Worm (Caenorhabditis elegans) whole organism, L1 larva: ENCODE measurements around the gene Y38E10A.28.

Experiments used
- ama-1 ChIP-seq: fragments of 150-350 bp; optimal IDR thresholded peaks from 2 replicates; lab custom pipeline; 2014
- egl-27 ChIP-seq, 2 experiments: fragments of 150-350 bp in 1 of 2; sonication (generic microtip); optimal IDR thresholded peaks; 3 replicates each; lab custom pipeline; 2017 to 2018; ENCODE audit warnings: missing biosample characterization in 2 of 2, missing genetic modification characterization in 2 of 2, missing genetic modification reagents in 2 of 2
- lin-13 ChIP-seq: fragments of 150-350 bp; optimal IDR thresholded peaks from 2 replicates; lab custom pipeline; 2014; ENCODE audit warnings: missing biosample characterization, missing genetic modification reagents, missing genetic modification characterization
- rnt-1 ChIP-seq: sonication (generic microtip); optimal IDR thresholded peaks from 2 replicates; lab custom pipeline; 2016; ENCODE audit warnings: mild to moderate bottlenecking, missing genetic modification characterization, moderate library complexity, missing compliant biosample characterization

DNA sequence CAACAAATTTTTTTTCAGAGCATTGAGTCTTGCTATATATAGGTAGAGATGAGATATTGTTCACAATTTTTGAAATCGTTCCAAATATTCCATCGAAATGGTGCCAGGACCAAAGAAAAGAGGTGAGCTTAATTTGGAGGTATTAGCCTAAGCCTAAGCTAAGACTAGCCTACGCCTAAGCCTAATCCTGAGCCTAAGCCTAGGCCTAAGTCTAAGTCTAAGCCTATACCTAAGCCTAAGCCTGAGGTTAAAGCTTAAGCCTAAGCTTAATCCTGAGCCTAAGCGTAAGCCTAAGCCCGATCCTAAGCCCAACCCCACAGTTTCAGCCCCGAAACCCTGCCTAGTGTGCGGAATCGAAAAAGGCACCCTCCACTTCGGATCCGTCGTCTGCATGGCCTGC is 7.1 kb downstream of the Y38E10A.28 start, which contains the start of gene nhr-234:
- TF ChIP-seq ama-1 (lab: Kevin White, UChicago), result no peak
- TF ChIP-seq egl-27 (tag; optimal IDR thresholded peaks at IDR 0.05; lab: Kevin White, UChicago), result no peak
- TF ChIP-seq rnt-1 (tag; lab: Kevin White, UChicago), result no peak
- TF ChIP-seq lin-13 (GFP tag; lab: Kevin White, UChicago), result no peak
